Fruit fly (Drosophila melanogaster): Measurements from ENCODE around the gene CG11109.

Gene CG11109

dm6 chr3L:22837651-22838614, 34.1 kb upstream of the CG11109 start (continued):
- TF ChIP-seq grn (GFP tag; optimal IDR thresholded peaks at IDR 0.05): peak; percentile 30
- TF ChIP-seq trh (GFP tag; optimal IDR thresholded peaks at IDR 0.05): no peak
- TF ChIP-seq CG34422 (GFP tag; IDR thresholded peaks at IDR 0.05): peak; percentile 32; the same call in 1 of the 3 replicates
- peak; percentile 72 for TF ChIP-seq crol (GFP tag; IDR thresholded peaks at IDR 0.05)
- TF ChIP-seq Ada2b (GFP tag; IDR thresholded peaks at IDR 0.05): 0 out of 2 replicates have a peak, but pooled peaks have one; percentile 17
- peak in 1 of 2 experiments; percentile 24 for TF ChIP-seq Pdp1 (GFP tag; optimal IDR thresholded peaks at IDR 0.05)
- TF ChIP-seq Hey (tag; optimal IDR thresholded peaks at IDR 0.05): no peak
- TF ChIP-seq CG34224 (GFP tag; IDR thresholded peaks at IDR 0.05; ENCODE audit: partially characterized antibody): 0 out of 3 replicates have a peak, but pooled peaks have one; percentile 31
- TF ChIP-seq twi (tag; optimal IDR thresholded peaks at IDR 0.05): no peak
- peak; percentile 9 for TF ChIP-seq cwo (GFP tag; optimal IDR thresholded peaks at IDR 0.05)
- TF ChIP-seq CG10543 (GFP tag; optimal IDR thresholded peaks at IDR 0.05): peak; percentile 76
- 0 out of 2 replicates have a peak, but pooled peaks have one; percentile 21 for TF ChIP-seq NFAT (GFP tag; IDR thresholded peaks at IDR 0.05)

dm6 chr3L:22839243-22839642, 32.8 kb upstream of the CG11109 start:
- TF ChIP-seq CG15601 (tag; optimal IDR thresholded peaks at IDR 0.05) (no peak), Pdp1 (GFP tag; optimal IDR thresholded peaks at IDR 0.05) (peak in 1 of 2 experiments; percentile 48), cato (GFP tag; optimal IDR thresholded peaks at IDR 0.05; ENCODE audit: borderline replicate concordance) (no peak), bbx (GFP tag; IDR thresholded peaks at IDR 0.05; ENCODE audit: partially characterized antibody) (no peak), CG2678 (tag; optimal IDR thresholded peaks at IDR 0.05) (no peak), CG3995 (GFP tag; optimal IDR thresholded peaks at IDR 0.05) (no peak), Mes4 (GFP tag; optimal IDR thresholded peaks at IDR 0.05) (no peak), CG9876 (GFP tag; optimal IDR thresholded peaks at IDR 0.05) (no peak), Bdp1 (GFP tag; optimal IDR thresholded peaks at IDR 0.05) (no peak), CG1832 (GFP tag; optimal IDR thresholded peaks at IDR 0.05) (peak; percentile 46), CG33557 (GFP tag; optimal IDR thresholded peaks at IDR 0.05) (no peak), mam (GFP tag; optimal IDR thresholded peaks at IDR 0.05) (no peak), CG12155 (GFP tag; optimal IDR thresholded peaks at IDR 0.05) (no peak), Hmx (GFP tag; optimal IDR thresholded peaks at IDR 0.05) (no peak), CG1792 (GFP tag; optimal IDR thresholded peaks at IDR 0.05) (no peak), bsh (GFP tag; optimal IDR thresholded peaks at IDR 0.05) (no peak)

- TF ChIP-seq ttk (GFP tag; IDR thresholded peaks at IDR 0.05) (0 out of 2 replicates have a peak, but pooled peaks have one; percentile 21), CG14860 (GFP tag; IDR thresholded peaks at IDR 0.05; ENCODE audit: partially characterized antibody) (0 out of 3 replicates have a peak, but pooled peaks have one; percentile 30), Lpt (GFP tag; optimal IDR thresholded peaks at IDR 0.05) (no peak), dmrt11E (tag; optimal IDR thresholded peaks at IDR 0.05) (no peak), sr (GFP tag; IDR thresholded peaks at IDR 0.05) (0 out of 3 replicates have a peak, but pooled peaks have one; percentile 26), al (GFP tag; IDR thresholded peaks at IDR 0.05) (no peak), D (optimal IDR thresholded peaks at IDR 0.05) (no peak), D (GFP tag; optimal IDR thresholded peaks at IDR 0.05) (no peak), CG11560 (tag; IDR thresholded peaks at IDR 0.05) (no peak), esg (GFP tag; conservative IDR thresholded peaks at IDR 0.05) (no peak), CG13296 (GFP tag; optimal IDR thresholded peaks at IDR 0.05) (no peak), CG11247 (GFP tag; IDR thresholded peaks at IDR 0.05) (no peak), bbx (GFP tag; IDR thresholded peaks at IDR 0.05; ENCODE audit: partially characterized antibody) (no peak), NFAT (GFP tag; IDR thresholded peaks at IDR 0.05) (no peak), dan (GFP tag; IDR thresholded peaks at IDR 0.05) (no peak), phol (tag; optimal IDR thresholded peaks at IDR 0.05) (no peak), CG1647 (GFP tag; optimal IDR thresholded peaks at IDR 0.05) (no peak), CG10274 (GFP tag; optimal IDR thresholded peaks at IDR 0.05) (no peak), wdn (GFP tag; IDR thresholded peaks at IDR 0.05) (no peak), CG11456 (GFP tag; IDR thresholded peaks at IDR 0.05) (0 out of 3 replicates have a peak, but pooled peaks have one; percentile 37), schlank (tag; optimal IDR thresholded peaks at IDR 0.05) (no peak), mam (GFP tag; optimal IDR thresholded peaks at IDR 0.05) (no peak)
Measured at dm6 chr3L:22839726-22840228, 32.2 kb upstream of the CG11109 start.

Data from whole organism, embryonic.